Fruit fly (Drosophila melanogaster) whole organism, prepupa: ENCODE data around the gene mxc.

ENCODE experiments used
- Blimp-1 ChIP-seq: fragments of 200-800 bp; sonication (Bioruptor generic); optimal IDR thresholded peaks from 3 replicates; lab custom pipeline; 2017; ENCODE audit warnings: missing biosample characterization, missing genetic modification characterization, mild to moderate bottlenecking, moderate library complexity, missing genetic modification reagents
- CG10669 ChIP-seq: fragments of 200-800 bp; sonication (Bioruptor generic); optimal IDR thresholded peaks from 3 replicates; lab custom pipeline; 2018; ENCODE audit warnings: missing biosample characterization, mild to moderate bottlenecking, missing genetic modification characterization, moderate library complexity
- CG11294 ChIP-seq: fragments of 200-800 bp; sonication (Bioruptor generic); IDR thresholded peaks from 2 replicates; pipeline ENCODE4 v1.3.6; 2022; ENCODE audit warnings: missing biosample characterization, missing genetic modification characterization
- CG11762 ChIP-seq: fragments of 200-800 bp; sonication (Bioruptor generic); optimal IDR thresholded peaks from 3 replicates; lab custom pipeline; 2016; ENCODE audit warnings: missing biosample characterization, missing genetic modification characterization; ENCODE audit not compliant: insufficient read depth
- CG11902 ChIP-seq: fragments of 200-800 bp; sonication (Bioruptor generic); optimal IDR thresholded peaks from 3 replicates; lab custom pipeline; 2016; ENCODE audit warnings: missing biosample characterization, missing genetic modification characterization
- CG15336 ChIP-seq: fragments of 200-800 bp; sonication (Bioruptor generic); IDR thresholded peaks from 2 replicates; pipeline ENCODE4 v1.3.6; 2022; ENCODE audit warnings: missing biosample characterization, missing genetic modification characterization
- CG1621 ChIP-seq: fragments of 200-800 bp; sonication (Bioruptor generic); optimal IDR thresholded peaks from 3 replicates; lab custom pipeline; 2018; ENCODE audit warnings: missing biosample characterization, mild to moderate bottlenecking, missing genetic modification characterization
- CG31627 ChIP-seq: fragments of 200-800 bp; sonication (Bioruptor generic); optimal IDR thresholded peaks from 3 replicates; lab custom pipeline; 2016; ENCODE audit warnings: missing biosample characterization, missing genetic modification characterization
- CG32006 ChIP-seq: fragments of 200-800 bp; sonication (Bioruptor generic); optimal IDR thresholded peaks from 3 replicates; lab custom pipeline; 2017; ENCODE audit warnings: missing biosample characterization, mild to moderate bottlenecking, missing genetic modification characterization
- CG34406 ChIP-seq: fragments of 200-800 bp; sonication (Bioruptor generic); optimal IDR thresholded peaks from 3 replicates; lab custom pipeline; 2016; ENCODE audit warnings: missing biosample characterization, missing genetic modification characterization
- CG4318 ChIP-seq: fragments of 200-800 bp; sonication (Bioruptor generic); optimal IDR thresholded peaks from 3 replicates; lab custom pipeline; 2017; ENCODE audit warnings: missing biosample characterization, mild to moderate bottlenecking, missing genetic modification characterization
- CG6276 ChIP-seq: fragments of 200-800 bp; sonication (Bioruptor generic); optimal IDR thresholded peaks from 2 replicates; lab custom pipeline; 2017; ENCODE audit warnings: missing biosample characterization, mild to moderate bottlenecking, missing genetic modification characterization
- CG6792 ChIP-seq: fragments of 200-800 bp; sonication (Bioruptor generic); optimal IDR thresholded peaks from 3 replicates; lab custom pipeline; 2016; ENCODE audit warnings: missing biosample characterization, missing genetic modification characterization
- CG8119 ChIP-seq: fragments of 200-800 bp; sonication (Bioruptor generic); IDR thresholded peaks from 3 replicates; pipeline ENCODE4 v1.3.6; 2022; ENCODE audit warnings: missing biosample characterization, missing genetic modification characterization
- CG8319 ChIP-seq: fragments of 200-800 bp; sonication (Bioruptor generic); optimal IDR thresholded peaks from 3 replicates; lab custom pipeline; 2016; ENCODE audit warnings: missing biosample characterization, missing genetic modification characterization
- CG8632 ChIP-seq: fragments of 200-800 bp; sonication (Bioruptor generic); optimal IDR thresholded peaks from 3 replicates; lab custom pipeline; 2016; ENCODE audit warnings: missing biosample characterization, missing genetic modification characterization
- CG9139 ChIP-seq: fragments of 200-800 bp; sonication (Bioruptor generic); optimal IDR thresholded peaks from 3 replicates; lab custom pipeline; 2017; ENCODE audit warnings: missing biosample characterization, mild to moderate bottlenecking, missing genetic modification characterization
- Eip75B ChIP-seq: fragments of 200-800 bp; sonication (Bioruptor generic); optimal IDR thresholded peaks from 3 replicates; lab custom pipeline; 2016; ENCODE audit warnings: missing biosample characterization, missing genetic modification characterization
- Eip78C ChIP-seq: fragments of 200-800 bp; sonication (Bioruptor generic); peaks from one replicate; lab custom pipeline; 2016; ENCODE audit warnings: missing biosample characterization, missing genetic modification characterization
- Ets21C ChIP-seq: fragments of 200-800 bp; sonication (Bioruptor generic); optimal IDR thresholded peaks from 3 replicates; lab custom pipeline; 2016; ENCODE audit warnings: missing biosample characterization, missing genetic modification characterization
- Hr38 ChIP-seq: sonication (Bioruptor generic); optimal IDR thresholded peaks from 2 replicates; lab custom pipeline; 2016; ENCODE audit warnings: missing biosample characterization, missing genetic modification characterization
- Hr39 ChIP-seq: fragments of 200-800 bp; sonication (Bioruptor generic); optimal IDR thresholded peaks from 2 replicates; lab custom pipeline; 2016; ENCODE audit warnings: missing biosample characterization, missing genetic modification characterization
- Hr4 ChIP-seq: fragments of 200-800 bp; sonication (Bioruptor generic); optimal IDR thresholded peaks from 3 replicates; lab custom pipeline; 2016; ENCODE audit warnings: missing biosample characterization, missing genetic modification characterization
- Lpt ChIP-seq: fragments of 200-800 bp; sonication (Bioruptor generic); optimal IDR thresholded peaks from 3 replicates; lab custom pipeline; 2016; ENCODE audit warnings: missing biosample characterization, missing genetic modification characterization
- Met ChIP-seq: fragments of 200-800 bp; sonication (Bioruptor generic); optimal IDR thresholded peaks from 3 replicates; lab custom pipeline; 2016; ENCODE audit warnings: missing biosample characterization, missing genetic modification characterization
- OdsH ChIP-seq: fragments of 200-800 bp; sonication (Bioruptor generic); optimal IDR thresholded peaks from 3 replicates; lab custom pipeline; 2016; ENCODE audit warnings: missing biosample characterization, missing genetic modification characterization
- Smox ChIP-seq: fragments of 200-800 bp; sonication (Bioruptor generic); optimal IDR thresholded peaks from 3 replicates; lab custom pipeline; 2016; ENCODE audit warnings: missing biosample characterization, missing genetic modification characterization
- Sox102F ChIP-seq: fragments of 200-800 bp; sonication (Bioruptor generic); optimal IDR thresholded peaks from 2 replicates; lab custom pipeline; 2016; ENCODE audit warnings: missing biosample characterization, mild to moderate bottlenecking, missing genetic modification characterization
- Sox14 ChIP-seq: fragments of 200-800 bp; sonication (Bioruptor generic); optimal IDR thresholded peaks from 3 replicates; lab custom pipeline; 2016; ENCODE audit warnings: missing biosample characterization, missing genetic modification characterization
- Sox15 ChIP-seq: fragments of 200-800 bp; sonication (Bioruptor generic); optimal IDR thresholded peaks from 3 replicates; lab custom pipeline; 2016; ENCODE audit warnings: missing biosample characterization, missing genetic modification characterization
- achi ChIP-seq: fragments of 200-800 bp; sonication (Bioruptor generic); optimal IDR thresholded peaks from 3 replicates; lab custom pipeline; 2016; ENCODE audit warnings: missing biosample characterization, missing genetic modification characterization
- acj6 ChIP-seq: fragments of 200-800 bp; sonication (Bioruptor generic); optimal IDR thresholded peaks from 3 replicates; lab custom pipeline; 2016; ENCODE audit warnings: missing biosample characterization, missing genetic modification characterization
- cyc ChIP-seq: fragments of 200-800 bp; sonication (Bioruptor generic); optimal IDR thresholded peaks from 3 replicates; lab custom pipeline; 2016; ENCODE audit warnings: missing biosample characterization, missing genetic modification characterization
- dac ChIP-seq: fragments of 200-800 bp; sonication (Bioruptor generic); optimal IDR thresholded peaks from 2 replicates; lab custom pipeline; 2017; ENCODE audit warnings: missing biosample characterization, mild to moderate bottlenecking, missing genetic modification characterization
- dsx ChIP-seq: fragments of 200-800 bp; optimal IDR thresholded peaks from 3 replicates; lab custom pipeline; 2019; ENCODE audit warnings: missing biosample characterization, mild to moderate bottlenecking, missing genetic modification characterization, moderate library complexity; ENCODE audit not compliant: poor library complexity, severe bottlenecking
- eg ChIP-seq: fragments of 200-800 bp; sonication (Bioruptor generic); IDR thresholded peaks from 3 replicates; pipeline ENCODE4 v1.3.6; 2022; ENCODE audit warnings: missing biosample characterization, missing genetic modification characterization
- esn ChIP-seq: fragments of 200-800 bp; sonication (Bioruptor generic); optimal IDR thresholded peaks from 2 replicates; lab custom pipeline; 2016; ENCODE audit warnings: missing biosample characterization, mild to moderate bottlenecking, missing genetic modification characterization, moderate library complexity
- fd59A ChIP-seq: fragments of 200-800 bp; sonication (Bioruptor generic); optimal IDR thresholded peaks from 2 replicates; lab custom pipeline; 2017; ENCODE audit warnings: missing biosample characterization, mild to moderate bottlenecking, missing genetic modification characterization, missing genetic modification reagents
- fd85E ChIP-seq: fragments of 200-800 bp; sonication (Bioruptor generic); optimal IDR thresholded peaks from 3 replicates; lab custom pipeline; 2016; ENCODE audit warnings: missing biosample characterization, missing genetic modification characterization
- fkh ChIP-seq: fragments of 200-800 bp; sonication (Bioruptor generic); optimal IDR thresholded peaks from 3 replicates; lab custom pipeline; 2017; ENCODE audit warnings: missing biosample characterization, mild to moderate bottlenecking, missing genetic modification characterization, moderate library complexity
- lz ChIP-seq: fragments of 200-800 bp; sonication (Bioruptor generic); optimal IDR thresholded peaks from 3 replicates; lab custom pipeline; 2016; ENCODE audit warnings: missing biosample characterization, missing genetic modification characterization
- net ChIP-seq: fragments of 200-800 bp; sonication (Bioruptor generic); optimal IDR thresholded peaks from 3 replicates; lab custom pipeline; 2016; ENCODE audit warnings: missing biosample characterization, missing genetic modification characterization
- pdm3 ChIP-seq: fragments of 200-800 bp; sonication (Bioruptor generic); optimal IDR thresholded peaks from 3 replicates; lab custom pipeline; 2016; ENCODE audit warnings: missing biosample characterization, missing genetic modification characterization
- spab ChIP-seq: fragments of 200-800 bp; sonication (Bioruptor generic); optimal IDR thresholded peaks from 2 replicates; lab custom pipeline; 2017; ENCODE audit warnings: missing biosample characterization, mild to moderate bottlenecking, missing genetic modification characterization, missing genetic modification reagents
- svp ChIP-seq: fragments of 200-800 bp; sonication (Bioruptor generic); peaks from one replicate; lab custom pipeline; 2016; ENCODE audit warnings: missing biosample characterization, missing genetic modification characterization
- topi ChIP-seq: fragments of 200-800 bp; sonication (Bioruptor generic); optimal IDR thresholded peaks from 3 replicates; lab custom pipeline; 2016; ENCODE audit warnings: missing biosample characterization, missing genetic modification characterization
- vri ChIP-seq: fragments of 200-800 bp; sonication (Bioruptor generic); optimal IDR thresholded peaks from 3 replicates; lab custom pipeline; 2016; ENCODE audit warnings: missing biosample characterization, mild to moderate bottlenecking, missing genetic modification characterization

The mxc gene

DNA sequence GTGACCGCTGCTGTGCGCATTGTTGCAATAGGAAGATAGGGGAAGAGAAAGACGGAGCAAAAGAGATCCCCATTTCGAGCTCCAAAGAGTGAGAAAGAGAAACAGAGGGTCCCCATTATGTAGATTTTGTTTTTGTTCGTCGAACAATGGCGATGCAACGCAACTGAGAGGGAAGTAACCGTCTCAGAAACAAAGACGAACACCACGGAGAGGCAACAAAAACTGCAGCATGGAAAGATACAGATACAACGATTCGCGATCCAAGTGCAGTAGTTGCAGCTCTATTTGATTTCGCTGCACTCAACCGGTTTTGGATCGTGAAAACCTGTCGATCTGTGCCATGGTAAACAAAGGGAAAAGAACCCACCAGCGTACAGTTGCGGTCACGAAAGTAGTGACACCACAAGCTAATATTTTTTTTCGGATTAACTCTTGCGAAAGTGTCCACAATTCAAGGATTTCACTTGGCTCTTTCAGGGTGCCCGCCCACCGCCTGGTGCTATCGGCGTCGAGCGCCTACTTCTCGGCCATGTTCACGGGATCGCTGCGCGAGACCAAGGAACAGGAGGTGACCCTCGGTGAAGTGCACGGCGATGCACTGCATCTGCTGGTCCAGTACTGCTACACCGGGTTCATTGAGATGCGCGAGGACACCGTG lies 8.9 kb upstream of the mxc start (continued):
- TF ChIP-seq CG11762: no peak
- peak; percentile 15 for TF ChIP-seq pdm3
- no peak for TF ChIP-seq fd59A (GFP tag; lab: Kevin White, UChicago)
- TF ChIP-seq OdsH (GFP tag; lab: Kevin White, UChicago): no peak
- no peak for TF ChIP-seq Hr4 (GFP tag; lab: Kevin White, UChicago)
- TF ChIP-seq svp (GFP tag; lab: Kevin White, UChicago): peak; percentile 68
- TF ChIP-seq fd85E (GFP tag; lab: Kevin White, UChicago): no peak

DNA sequence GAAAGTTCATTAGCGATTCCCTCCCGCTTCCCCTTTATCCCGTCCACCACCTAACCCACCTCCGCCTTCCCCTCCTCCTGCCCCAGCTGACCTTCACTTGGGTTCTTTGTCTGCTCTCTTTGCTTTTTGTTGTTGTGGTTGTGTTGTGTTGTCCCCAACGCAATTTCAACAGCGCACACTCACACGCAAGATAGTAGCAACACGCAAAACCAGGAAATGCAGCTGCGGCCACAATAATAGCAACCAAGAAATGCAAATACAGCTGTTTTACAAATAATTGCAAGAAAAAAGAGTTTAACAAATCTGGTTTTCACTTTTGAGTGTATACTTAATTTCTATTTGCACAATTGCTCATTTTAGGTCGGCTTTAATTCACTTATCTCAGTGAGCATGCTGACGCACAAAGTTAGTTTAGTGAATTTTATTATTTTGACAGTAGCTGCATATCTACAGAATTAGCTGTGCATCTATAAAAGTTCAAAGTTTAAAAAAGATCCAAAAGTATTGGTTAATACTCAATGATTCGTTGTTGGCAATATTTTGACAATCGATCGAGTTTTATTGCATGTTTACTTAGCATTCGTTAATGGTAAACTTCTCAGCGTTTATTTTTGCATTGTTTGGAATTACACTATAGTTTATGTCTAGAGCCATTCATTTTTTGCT lies 8.1 kb upstream of the mxc start:
- TF ChIP-seq Eip78C (GFP tag; lab: Kevin White, UChicago) (peak; percentile 88), CG1621 (peak; percentile 56), dac (GFP tag; lab: Kevin White, UChicago) (peak; percentile 17), Hr4 (GFP tag; lab: Kevin White, UChicago) (peak; percentile 54), CG32006 (GFP tag; lab: Kevin White, UChicago) (peak; percentile 74), topi (peak; percentile 72), acj6 (GFP tag; lab: Kevin White, UChicago) (peak; percentile 45), CG15336 (peak; percentile 52), Ets21C (GFP tag; lab: Kevin White, UChicago) (peak; percentile 39), Hr39 (GFP tag; lab: Kevin White, UChicago) (peak; percentile 74), Sox14 (GFP tag; lab: Kevin White, UChicago) (peak; percentile 92), fkh (peak; percentile 33), Sox15 (GFP tag; lab: Kevin White, UChicago) (peak; percentile 52), CG9139 (GFP tag; lab: Kevin White, UChicago) (no peak), net (peak; percentile 53), lz (GFP tag; lab: Kevin White, UChicago) (peak; percentile 85), Sox102F (GFP tag; lab: Kevin White, UChicago) (peak; percentile 72), CG11294 (GFP tag; lab: Robert Waterston, UW) (peak; percentile 31; the same call in 1 of the 2 replicates), Eip75B (GFP tag; lab: Kevin White, UChicago) (peak; percentile 45), Met (GFP tag; lab: Kevin White, UChicago) (peak; percentile 78), vri (GFP tag; lab: Kevin White, UChicago) (peak; percentile 57), CG6792 (GFP tag; lab: Kevin White, UChicago) (peak; percentile 44), Smox (GFP tag; lab: Kevin White, UChicago) (peak; percentile 64), dsx (GFP tag; lab: Kevin White, UChicago) (peak; percentile 51), CG11762 (peak; percentile 24), CG4318 (GFP tag; lab: Kevin White, UChicago) (peak; percentile 52), fd59A (GFP tag; lab: Kevin White, UChicago) (peak; percentile 47), CG8319 (GFP tag; lab: Kevin White, UChicago) (peak; percentile 20), CG34406 (GFP tag; lab: Kevin White, UChicago) (peak; percentile 52), svp (GFP tag; lab: Kevin White, UChicago) (peak; percentile 88), CG10669 (GFP tag; lab: Kevin White, UChicago) (peak; percentile 68), fd85E (GFP tag; lab: Kevin White, UChicago) (peak; percentile 19), achi (GFP tag; lab: Kevin White, UChicago) (peak; percentile 51), Blimp-1 (GFP tag; lab: Kevin White, UChicago) (peak; percentile 10), cyc (peak; percentile 73), CG8119 (GFP tag; lab: Robert Waterston, UW) (peak; percentile 30; the same call in 2 of the 3 replicates), CG6276 (GFP tag; lab: Kevin White, UChicago) (peak; percentile 50), CG11902 (GFP tag; lab: Kevin White, UChicago) (peak; percentile 59), Hr38 (GFP tag; lab: Kevin White, UChicago) (no peak), Lpt (GFP tag; lab: Kevin White, UChicago) (no peak), spab (GFP tag; lab: Kevin White, UChicago) (peak; percentile 31), esn (GFP tag; lab: Kevin White, UChicago) (peak; percentile 78), CG8632 (peak; percentile 56), eg (peak; percentile 67), CG31627 (GFP tag; lab: Kevin White, UChicago) (peak; percentile 67)
